Worm (Caenorhabditis elegans): Measurements from ENCODE around the gene nlp-67.

Gene nlp-67

DNA sequence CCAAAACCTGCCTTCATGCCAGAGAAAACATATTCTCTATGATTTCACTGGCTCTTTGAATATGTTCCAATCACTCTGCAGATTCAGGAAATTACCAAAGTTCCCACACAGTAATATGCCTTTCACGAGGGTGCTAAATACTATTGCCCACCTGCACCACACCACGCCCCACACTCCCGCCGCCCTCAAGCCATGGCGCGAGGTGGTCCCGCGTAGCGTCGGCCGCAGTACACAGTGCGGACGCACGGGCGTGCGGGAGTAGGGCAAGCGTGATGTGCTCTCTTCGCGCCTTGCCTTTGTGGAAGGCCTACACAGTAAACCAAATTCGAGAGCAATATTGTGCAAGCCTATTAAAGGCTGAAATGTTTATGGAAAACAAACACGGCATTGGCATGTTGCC is 26.7 kb upstream of the nlp-67 start:
- TF ChIP-seq snpc-4 (tag; optimal IDR thresholded peaks at IDR 0.05) (peak; percentile 15), sma-9 (GFP tag; optimal IDR thresholded peaks at IDR 0.05) (no peak), sma-9 (tag; optimal IDR thresholded peaks at IDR 0.05) (no peak)

DNA sequence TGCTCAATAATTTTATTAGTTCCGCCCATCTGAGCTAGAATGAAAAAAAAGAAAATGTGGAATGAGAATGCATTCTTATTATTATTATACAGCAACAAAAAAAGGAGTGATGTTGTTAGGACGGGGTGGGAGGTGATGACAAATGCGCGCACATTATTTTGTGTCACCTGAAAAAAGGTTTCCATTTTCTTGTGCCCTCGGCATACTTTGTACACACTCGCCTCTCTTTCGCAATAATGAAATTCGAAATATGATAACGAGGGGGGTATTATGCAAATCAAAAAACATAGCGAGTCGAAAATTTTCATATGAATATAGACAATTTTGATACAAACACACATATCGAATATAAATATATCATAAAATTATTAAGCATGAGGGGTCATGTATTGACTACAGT is 24.8 kb upstream of the nlp-67 start:
- TF ChIP-seq sma-3 (GFP tag; optimal IDR thresholded peaks at IDR 0.05) (no peak), skn-1 (tag; optimal IDR thresholded peaks at IDR 0.05) (peak; percentile 40), C34F6.9 (tag; optimal IDR thresholded peaks at IDR 0.05) (no peak), fos-1 (tag; optimal IDR thresholded peaks at IDR 0.05) (peak; percentile 2), blmp-1 (tag; optimal IDR thresholded peaks at IDR 0.05; ENCODE audit: insufficient read depth) (no peak)

DNA sequence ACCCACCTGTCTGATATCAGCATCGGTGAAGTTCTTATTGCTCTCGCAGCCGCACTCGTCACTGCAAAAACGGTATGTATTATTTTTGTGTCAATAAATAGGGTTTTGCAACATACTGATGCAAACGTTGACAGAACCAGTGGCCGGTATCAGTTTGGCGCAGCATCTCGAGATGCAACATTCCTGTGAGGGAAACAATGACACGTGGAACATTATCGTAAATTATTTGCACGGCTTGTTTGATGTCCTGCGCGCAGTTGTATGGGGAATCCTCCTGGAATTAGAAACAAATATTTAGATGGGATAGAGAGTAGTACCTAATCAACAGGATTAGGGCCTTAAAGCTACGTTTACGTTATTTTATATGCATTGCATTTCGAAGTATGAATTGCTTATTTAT is 23.2 kb upstream of the nlp-67 start:
- peak in 1 of 2 experiments; percentile 18 for TF ChIP-seq mdl-1 (tag; optimal IDR thresholded peaks at IDR 0.05)
- no peak for TF ChIP-seq ZK546.5 (tag; optimal IDR thresholded peaks at IDR 0.05)

DNA sequence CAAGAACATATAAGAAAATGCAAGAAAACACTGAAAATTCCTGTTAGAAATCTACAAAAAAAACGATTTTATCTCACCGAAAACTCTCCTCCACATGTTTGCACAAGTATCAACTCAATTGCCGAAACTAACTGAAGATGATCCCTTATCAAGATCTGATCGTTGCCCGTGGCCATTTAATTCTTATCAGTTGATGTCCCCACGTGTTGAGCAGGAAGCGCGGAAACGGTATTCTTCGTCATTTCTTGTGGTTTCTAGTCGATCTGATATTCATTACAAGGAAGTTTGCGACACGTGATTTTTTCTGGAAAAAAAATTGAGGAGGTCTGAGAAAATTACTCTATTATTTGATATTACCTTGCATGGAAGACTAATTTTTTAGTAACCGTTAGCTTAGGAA is 20.8 kb upstream of the nlp-67 start, which contains the start of gene F09C8.1:
TSS of gene F09C8.1 (minus strand) at position 123 of the 400 bp plus-strand sequence.
- TF ChIP-seq snpc-4 (tag; optimal IDR thresholded peaks at IDR 0.05) (no peak), lsy-2 (tag; optimal IDR thresholded peaks at IDR 0.05) (no peak), sma-9 (GFP tag; optimal IDR thresholded peaks at IDR 0.05) (peak; percentile 83), sma-9 (tag; optimal IDR thresholded peaks at IDR 0.05) (no peak), mab-5 (tag; optimal IDR thresholded peaks at IDR 0.05) (no peak), Y55F3AM.14 (GFP tag; optimal IDR thresholded peaks at IDR 0.05) (no peak), unc-55 (GFP tag; optimal IDR thresholded peaks at IDR 0.05) (no peak), fos-1 (tag; optimal IDR thresholded peaks at IDR 0.05) (peak; percentile 78), ztf-4 (tag; optimal IDR thresholded peaks at IDR 0.05) (no peak), mdl-1 (tag; optimal IDR thresholded peaks at IDR 0.05) (peak in 1 of 2 experiments; percentile 74), aly-2 (tag; optimal IDR thresholded peaks at IDR 0.05) (no peak), F13H6.1 (tag; optimal IDR thresholded peaks at IDR 0.05) (peak; percentile 5), gmeb-1 (tag; optimal IDR thresholded peaks at IDR 0.05) (peak; percentile 54), nhr-10 (tag; optimal IDR thresholded peaks at IDR 0.05) (no peak), ZK546.5 (tag; optimal IDR thresholded peaks at IDR 0.05) (no peak), lin-39 (tag; optimal IDR thresholded peaks at IDR 0.05) (no peak), mbf-1 (tag; optimal IDR thresholded peaks at IDR 0.05) (no peak), ceh-16 (tag; optimal IDR thresholded peaks at IDR 0.05) (no peak)

DNA sequence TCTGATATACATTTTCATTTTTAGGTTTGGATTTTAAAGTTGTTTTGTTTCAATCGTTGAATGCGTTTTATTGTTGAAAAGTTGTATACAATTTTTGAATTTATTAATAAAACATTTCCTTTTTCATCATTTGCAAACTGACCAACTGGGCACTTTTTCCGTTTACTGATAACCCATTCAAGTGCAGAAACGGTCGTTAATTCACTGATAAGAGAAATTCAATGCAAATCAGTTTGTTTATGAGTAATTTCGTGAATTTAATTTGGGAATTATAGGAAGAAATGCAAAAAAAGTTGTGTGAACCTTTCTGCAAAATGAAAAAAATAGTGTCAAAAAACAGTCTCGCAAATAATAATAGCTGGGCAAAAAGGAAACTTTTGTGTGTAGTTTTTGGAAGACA is 17.7 kb upstream of the nlp-67 start:
- TF ChIP-seq sma-9 (GFP tag; optimal IDR thresholded peaks at IDR 0.05) (peak; percentile 51), sma-9 (tag; optimal IDR thresholded peaks at IDR 0.05) (no peak), sem-4 (tag; optimal IDR thresholded peaks at IDR 0.05) (no peak), nhr-237 (tag; optimal IDR thresholded peaks at IDR 0.05) (no peak), alr-1 (tag; optimal IDR thresholded peaks at IDR 0.05) (no peak), lsy-2 (tag; optimal IDR thresholded peaks at IDR 0.05) (no peak), mdl-1 (tag; optimal IDR thresholded peaks at IDR 0.05) (no peak), snpc-4 (tag; optimal IDR thresholded peaks at IDR 0.05) (no peak), ceh-16 (tag; optimal IDR thresholded peaks at IDR 0.05) (no peak), egl-27 (tag; optimal IDR thresholded peaks at IDR 0.05) (no peak), unc-62 (GFP tag; optimal IDR thresholded peaks at IDR 0.05) (no peak), ZK546.5 (tag; optimal IDR thresholded peaks at IDR 0.05) (no peak), nhr-10 (tag; optimal IDR thresholded peaks at IDR 0.05) (no peak), blmp-1 (tag; optimal IDR thresholded peaks at IDR 0.05; ENCODE audit: insufficient read depth) (no peak), elt-1 (tag; optimal IDR thresholded peaks at IDR 0.05) (no peak), R02D3.7 (tag; optimal IDR thresholded peaks at IDR 0.05) (no peak), dmd-4 (tag; optimal IDR thresholded peaks at IDR 0.05) (no peak), crh-2 (tag; optimal IDR thresholded peaks at IDR 0.05) (peak; percentile 9), ama-1 (optimal IDR thresholded peaks at IDR 0.05) (no peak), ztf-11 (tag; optimal IDR thresholded peaks at IDR 0.05) (no peak), fos-1 (tag; optimal IDR thresholded peaks at IDR 0.05) (peak; percentile 94)

DNA sequence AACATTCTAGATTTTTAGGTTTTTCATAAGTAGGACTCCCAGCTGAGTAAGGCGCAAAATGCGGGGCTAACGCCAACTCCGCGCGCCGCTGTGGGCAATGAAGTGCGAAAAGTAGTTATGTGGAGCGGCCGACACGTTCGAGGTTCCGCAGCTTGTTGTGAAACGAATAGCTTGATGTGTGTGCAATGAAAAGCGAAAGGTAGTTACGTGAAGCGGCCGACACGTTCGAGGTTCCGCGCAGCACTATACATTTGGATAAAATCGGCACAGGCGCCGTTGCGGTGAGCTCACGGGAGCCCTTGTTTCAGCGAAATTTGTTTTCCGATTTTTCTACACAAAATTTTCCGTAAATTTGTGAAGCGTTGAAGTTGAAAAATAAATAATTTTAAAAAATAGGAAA is 17.2 kb upstream of the nlp-67 start:
- TF ChIP-seq zag-1 (tag; optimal IDR thresholded peaks at IDR 0.05) (no peak), sma-3 (GFP tag; optimal IDR thresholded peaks at IDR 0.05) (no peak), dmd-4 (tag; optimal IDR thresholded peaks at IDR 0.05) (no peak), lsy-2 (tag; optimal IDR thresholded peaks at IDR 0.05) (no peak), crh-2 (tag; optimal IDR thresholded peaks at IDR 0.05) (no peak), C34F6.9 (tag; optimal IDR thresholded peaks at IDR 0.05) (no peak), nhr-12 (tag; optimal IDR thresholded peaks at IDR 0.05) (no peak), snpc-4 (tag; optimal IDR thresholded peaks at IDR 0.05) (no peak)

Data from whole organism, L2 larva.